Fruit fly (Drosophila melanogaster): ENCODE measurements around the gene Graf.
A peak's percentile ranks its signal among the peaks of the same experiment; 100 is the strongest.

Graf gene

DNA sequence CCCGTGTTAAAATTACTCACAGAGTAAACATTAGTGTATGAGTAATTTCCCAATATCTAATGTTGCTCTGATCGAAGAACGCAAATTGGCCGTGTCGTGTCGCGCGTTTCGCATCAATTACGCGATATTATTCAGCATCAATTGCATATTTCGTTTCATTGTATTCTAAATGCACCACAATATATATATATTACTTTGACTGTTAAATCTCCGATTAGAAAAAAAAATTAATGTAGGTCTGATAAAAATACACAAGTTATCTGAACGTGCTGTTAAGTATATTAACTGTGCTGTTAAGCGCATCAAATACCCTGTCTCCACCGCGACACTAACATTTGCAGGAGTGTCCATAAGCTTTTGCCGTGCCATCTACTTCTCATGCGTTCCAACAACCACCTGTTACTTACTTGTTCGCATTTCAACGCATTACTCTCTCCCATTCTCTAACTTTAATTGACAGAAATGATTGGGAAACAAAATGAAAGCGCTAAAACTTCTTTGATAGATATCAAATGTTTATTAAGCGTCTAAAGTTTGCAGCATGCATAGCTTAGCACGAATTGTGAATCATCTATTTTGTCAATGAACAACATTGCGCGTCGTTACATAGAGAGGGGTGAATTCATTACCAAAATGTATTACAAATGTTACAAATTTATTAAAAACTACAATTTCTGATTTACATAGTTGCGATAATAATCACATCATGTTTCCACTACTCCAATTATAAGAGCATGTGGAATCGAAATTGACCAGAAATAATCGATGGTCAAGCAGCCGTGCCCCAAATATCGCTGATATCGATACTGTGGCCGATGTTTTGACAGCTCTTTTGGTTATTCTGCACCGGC is at the start of gene Graf, which contains the start of gene mRpL3 (continued):
- TF ChIP-seq CG18764 (GFP tag; optimal IDR thresholded peaks at IDR 0.05), result no peak
- no peak for TF ChIP-seq CG7839 (tag; optimal IDR thresholded peaks at IDR 0.05)
- no peak for TF ChIP-seq CG11093 (GFP tag; IDR thresholded peaks at IDR 0.05)
- no peak for TF ChIP-seq CG31441 (GFP tag; IDR thresholded peaks at IDR 0.05)
- peak; percentile 85; the same call in 3 of the 4 replicates for TF ChIP-seq Dll (GFP tag; IDR thresholded peaks at IDR 0.05; ENCODE audit: partially characterized antibody)
- no peak for TF ChIP-seq Ets97D (GFP tag; optimal IDR thresholded peaks at IDR 0.05)
- no peak for TF ChIP-seq gcm (GFP tag; optimal IDR thresholded peaks at IDR 0.05)
- no peak for TF ChIP-seq CG9876 (GFP tag; optimal IDR thresholded peaks at IDR 0.05)
- TF ChIP-seq CG4730 (GFP tag; IDR thresholded peaks at IDR 0.05), result no peak
- peak; percentile 93 for TF ChIP-seq hb (GFP tag; IDR thresholded peaks at IDR 0.05; ENCODE audit: partially characterized antibody)
- no peak for TF ChIP-seq Hand (GFP tag; optimal IDR thresholded peaks at IDR 0.05)
- peak; percentile 95 for TF ChIP-seq amos (GFP tag; IDR thresholded peaks at IDR 0.05; ENCODE audit: partially characterized antibody)
- TF ChIP-seq CG34376 (GFP tag; optimal IDR thresholded peaks at IDR 0.05), result no peak
- no peak for TF ChIP-seq CG11456 (GFP tag; IDR thresholded peaks at IDR 0.05)
- no peak for TF ChIP-seq gt (GFP tag; IDR thresholded peaks at IDR 0.05)
- TF ChIP-seq MBD-R2 (GFP tag; IDR thresholded peaks at IDR 0.05), result no peak
- no peak for TF ChIP-seq al (GFP tag; IDR thresholded peaks at IDR 0.05)
- TF ChIP-seq sisA (GFP tag; IDR thresholded peaks at IDR 0.05), result no peak
- TF ChIP-seq CG12942 (GFP tag; optimal IDR thresholded peaks at IDR 0.05), result no peak
- no peak for TF ChIP-seq ATbp (GFP tag; optimal IDR thresholded peaks at IDR 0.05)
- no peak for TF ChIP-seq Adf1 (GFP tag; IDR thresholded peaks at IDR 0.05)
- TF ChIP-seq CG7745 (tag; optimal IDR thresholded peaks at IDR 0.05), result no peak
- TF ChIP-seq CG6813 (GFP tag; optimal IDR thresholded peaks at IDR 0.05), result no peak
- TF ChIP-seq Spps (tag; optimal IDR thresholded peaks at IDR 0.05), result no peak
- no peak for TF ChIP-seq CG11247 (GFP tag; IDR thresholded peaks at IDR 0.05)
- no peak for TF ChIP-seq CG33213 (GFP tag; optimal IDR thresholded peaks at IDR 0.05)
- TF ChIP-seq fd3F (GFP tag; optimal IDR thresholded peaks at IDR 0.05), result no peak
- no peak for TF ChIP-seq CG8944 (GFP tag; optimal IDR thresholded peaks at IDR 0.05)
- TF ChIP-seq zf30C (GFP tag; optimal IDR thresholded peaks at IDR 0.05), result no peak
- no peak for TF ChIP-seq abd-A (tag; optimal IDR thresholded peaks at IDR 0.05)
- no peak for TF ChIP-seq br (optimal IDR thresholded peaks at IDR 0.05)
- TF ChIP-seq caup (GFP tag; optimal IDR thresholded peaks at IDR 0.05; ENCODE audit: severe bottlenecking), result no peak
- TF ChIP-seq CG7963 (GFP tag; IDR thresholded peaks at IDR 0.05; ENCODE audit: partially characterized antibody), result peak; percentile 91
- no peak for TF ChIP-seq bsh (GFP tag; optimal IDR thresholded peaks at IDR 0.05)
- peak; percentile 41 for TF ChIP-seq cg (GFP tag; optimal IDR thresholded peaks at IDR 0.05)
- no peak for TF ChIP-seq ham (GFP tag; IDR thresholded peaks at IDR 0.05)
- TF ChIP-seq CG32532 (GFP tag; IDR thresholded peaks at IDR 0.05), result no peak
- TF ChIP-seq ci (GFP tag; IDR thresholded peaks at IDR 0.05), result no peak
- TF ChIP-seq CG10267 (tag; optimal IDR thresholded peaks at IDR 0.05), result no peak
- peak; percentile 17 for TF ChIP-seq nmo (GFP tag; optimal IDR thresholded peaks at IDR 0.05)
- TF ChIP-seq lmd (GFP tag; IDR thresholded peaks at IDR 0.05), result no peak
- no peak for TF ChIP-seq CG4282 (GFP tag; optimal IDR thresholded peaks at IDR 0.05)
- TF ChIP-seq lbe (GFP tag; optimal IDR thresholded peaks at IDR 0.05), result no peak
- no peak for TF ChIP-seq cad (GFP tag; optimal IDR thresholded peaks at IDR 0.05)
- no peak for TF ChIP-seq Max (GFP tag; optimal IDR thresholded peaks at IDR 0.05)
- no peak for TF ChIP-seq CG4404 (GFP tag; IDR thresholded peaks at IDR 0.05)
- no peak for TF ChIP-seq stc (GFP tag; IDR thresholded peaks at IDR 0.05)
- TF ChIP-seq gfzf (GFP tag; optimal IDR thresholded peaks at IDR 0.05), result peak; percentile 35
- peak; percentile 61 for TF ChIP-seq scrt (GFP tag; optimal IDR thresholded peaks at IDR 0.05)
- TF ChIP-seq Sox102F (GFP tag; optimal IDR thresholded peaks at IDR 0.05), result no peak
